Worm (Caenorhabditis elegans) whole organism, L3 larva: ENCODE measurements around the gene srg-33.

Source experiments
- aly-2 ChIP-seq: fragments of 150-350 bp; optimal IDR thresholded peaks from 2 replicates; lab custom pipeline; 2014; ENCODE audit warnings: missing biosample characterization, missing genetic modification characterization
- ama-1 ChIP-seq: fragments of 150-350 bp; optimal IDR thresholded peaks from 2 replicates; lab custom pipeline; 2018
- ceh-16 ChIP-seq: sonication (generic microtip); optimal IDR thresholded peaks from 2 replicates; lab custom pipeline; 2017; ENCODE audit warnings: missing biosample characterization, missing genetic modification characterization
- elt-3 ChIP-seq, 3 experiments: fragments of 150-350 bp in 1 of 3; sonication (generic microtip) in 2 of 3; optimal IDR thresholded peaks; 2 replicates in 2 of 3; 4 replicates in 1 of 3; lab custom pipeline; 2014 to 2017; ENCODE audit warnings: missing biosample characterization in 3 of 3, missing genetic modification characterization in 3 of 3
- fkh-10 ChIP-seq: sonication (generic microtip); optimal IDR thresholded peaks from 2 replicates; lab custom pipeline; 2017; ENCODE audit warnings: missing biosample characterization, missing genetic modification reagents, missing genetic modification characterization
- lin-39 ChIP-seq: fragments of 150-350 bp; optimal IDR thresholded peaks from 2 replicates; lab custom pipeline; 2018; ENCODE audit warnings: missing biosample characterization, missing genetic modification reagents, missing genetic modification characterization
- nhr-11 ChIP-seq: fragments of 150-350 bp; optimal IDR thresholded peaks from 2 replicates; lab custom pipeline; 2014; ENCODE audit warnings: missing biosample characterization, missing genetic modification characterization
- snpc-4 ChIP-seq: fragments of 150-350 bp; optimal IDR thresholded peaks from 2 replicates; lab custom pipeline; 2014; ENCODE audit warnings: missing biosample characterization, missing genetic modification characterization
- unc-62 ChIP-seq: fragments of 150-350 bp; sonication (generic microtip); optimal IDR thresholded peaks from 4 replicates; lab custom pipeline; 2014; ENCODE audit warnings: missing biosample characterization, missing genetic modification reagents, missing genetic modification characterization

DNA sequence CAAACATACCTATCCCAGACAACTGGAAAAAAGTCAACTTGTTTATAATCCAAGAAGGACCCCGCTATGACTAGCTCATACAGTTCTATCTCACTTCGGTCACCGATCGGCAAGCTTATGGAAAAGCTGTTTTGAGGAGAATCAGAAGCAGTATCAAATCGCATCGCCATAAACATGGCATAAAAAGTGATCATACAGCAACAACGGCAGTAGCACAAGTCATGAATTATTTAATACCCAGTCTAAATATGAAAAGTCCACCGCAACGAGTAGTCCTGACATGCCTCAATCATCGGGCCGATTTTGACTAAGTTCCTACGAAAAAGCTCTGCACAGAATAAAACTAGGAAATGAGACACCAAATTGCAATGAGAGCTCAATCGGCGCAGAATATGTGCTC lies 31.7 kb downstream of the srg-33 start:
- no peak for TF ChIP-seq elt-3 (tag; optimal IDR thresholded peaks at IDR 0.05; lab: Kevin White, UChicago)
- TF ChIP-seq ceh-16 (tag; lab: Kevin White, UChicago): no peak
- TF ChIP-seq ama-1 (lab: Kevin White, UChicago): no peak
- TF ChIP-seq nhr-11: no peak
- no peak for TF ChIP-seq lin-39
- TF ChIP-seq aly-2: no peak
- TF ChIP-seq unc-62 (GFP tag; lab: Kevin White, UChicago): no peak
- TF ChIP-seq snpc-4: no peak
- no peak for TF ChIP-seq fkh-10 (GFP tag; lab: Kevin White, UChicago)
